Fruit fly (Drosophila melanogaster) whole organism, embryonic: ENCODE data around the gene how.

Experiments
- Adf1 ChIP-seq: fragments of 200-800 bp; sonication (Bioruptor generic); IDR thresholded peaks from 2 replicates; pipeline ENCODE4 v1.3.6; 2022; ENCODE audit warnings: missing biosample characterization, missing genetic modification characterization
- Awh ChIP-seq: fragments of 200-800 bp; sonication (Bioruptor generic); IDR thresholded peaks from 2 replicates; pipeline ENCODE4, ENCODE4 v1.3.6; 2022; ENCODE audit warnings: missing biosample characterization, missing genetic modification characterization
- CG10209 ChIP-seq: fragments of 200-800 bp; sonication (Bioruptor generic); optimal IDR thresholded peaks from 3 replicates; lab custom pipeline; 2017; ENCODE audit warnings: missing biosample characterization, mild to moderate bottlenecking, missing genetic modification characterization, missing genetic modification reagents
- CG10366 ChIP-seq: fragments of 200-800 bp; sonication (Bioruptor generic); IDR thresholded peaks from 2 replicates; pipeline ENCODE4 v1.3.6; 2022; ENCODE audit warnings: missing biosample characterization, missing genetic modification characterization
- CG11247 ChIP-seq: fragments of 200-800 bp; sonication (Bioruptor generic); IDR thresholded peaks from 2 replicates; pipeline ENCODE4 v1.3.6; 2022; ENCODE audit warnings: missing biosample characterization, missing genetic modification characterization
- CG11723 ChIP-seq: fragments of 200-800 bp; sonication (Bioruptor generic); optimal IDR thresholded peaks from 2 replicates; lab custom pipeline; 2017; ENCODE audit warnings: missing biosample characterization, mild to moderate bottlenecking, missing genetic modification characterization
- CG12071 ChIP-seq: fragments of 200-800 bp; sonication (Bioruptor generic); optimal IDR thresholded peaks from 3 replicates; lab custom pipeline; 2018; ENCODE audit warnings: missing biosample characterization, mild to moderate bottlenecking, missing genetic modification characterization
- CG12391 ChIP-seq: fragments of 200-800 bp; sonication (Bioruptor generic); optimal IDR thresholded peaks from 3 replicates; lab custom pipeline; 2018; ENCODE audit warnings: missing biosample characterization, mild to moderate bottlenecking, missing genetic modification characterization, moderate library complexity
- CG16779 ChIP-seq: fragments of 200-800 bp; sonication (Bioruptor generic); IDR thresholded peaks from 2 replicates; pipeline ENCODE4 v1.3.6; 2022; ENCODE audit warnings: missing biosample characterization, missing genetic modification characterization
- CG16813 ChIP-seq: fragments of 200-800 bp; sonication (Bioruptor generic); IDR thresholded peaks from 3 replicates; pipeline ENCODE4 v1.3.6; 2022; ENCODE audit warnings: missing biosample characterization, missing genetic modification characterization; ENCODE audit not compliant: partially characterized antibody
- CG17328 ChIP-seq: fragments of 200-800 bp; sonication (Bioruptor generic); IDR thresholded peaks from 2 replicates; pipeline ENCODE4 v1.3.6; 2022; ENCODE audit warnings: missing biosample characterization, missing genetic modification characterization
- CG17829 ChIP-seq: fragments of 200-800 bp; optimal IDR thresholded peaks from 2 replicates; lab custom pipeline; 2019; ENCODE audit warnings: missing biosample characterization, mild to moderate bottlenecking, missing genetic modification characterization, moderate library complexity
- CG2116 ChIP-seq: fragments of 200-800 bp; sonication (Bioruptor generic); optimal IDR thresholded peaks from 3 replicates; lab custom pipeline; 2018; ENCODE audit warnings: missing biosample characterization, mild to moderate bottlenecking, missing genetic modification characterization
- CG2199 ChIP-seq: fragments of 200-800 bp; sonication (Bioruptor generic); IDR thresholded peaks from 3 replicates; pipeline ENCODE4 v1.3.6; 2022; ENCODE audit warnings: missing biosample characterization, missing genetic modification characterization
- CG4328 ChIP-seq: fragments of 200-800 bp; sonication (Bioruptor generic); optimal IDR thresholded peaks from 3 replicates; lab custom pipeline; 2017; ENCODE audit warnings: missing biosample characterization, missing genetic modification reagents, missing genetic modification characterization
- CG6813 ChIP-seq: fragments of 200-800 bp; sonication (Bioruptor generic); optimal IDR thresholded peaks from 2 replicates; lab custom pipeline; 2017; ENCODE audit warnings: missing biosample characterization, missing genetic modification characterization, mild to moderate bottlenecking, moderate library complexity, missing genetic modification reagents
- CTCF ChIP-seq: fragments of 200-800 bp; sonication (Bioruptor generic); optimal IDR thresholded peaks from 2 replicates; lab custom pipeline; 2017; ENCODE audit warnings: missing biosample characterization, mild to moderate bottlenecking, missing genetic modification characterization, moderate library complexity
- D ChIP-seq, 2 experiments: fragments of 200-800 bp in 1 of 2; fragments of >200 bp in 1 of 2; sonication (Bioruptor generic) in 1 of 2; optimal IDR thresholded peaks; 2 replicates in 1 of 2; 3 replicates in 1 of 2; lab custom pipeline; 2017; ENCODE audit warnings: mild to moderate bottlenecking in 1 of 2, missing biosample characterization in 1 of 2, missing genetic modification characterization in 1 of 2, missing genetic modification reagents in 1 of 2
- Deaf1 ChIP-seq: fragments of 200-800 bp; optimal IDR thresholded peaks from 3 replicates; lab custom pipeline; 2019; ENCODE audit warnings: missing biosample characterization, mild to moderate bottlenecking, missing genetic modification characterization, moderate library complexity
- Dip3 ChIP-seq: fragments of 200-800 bp; sonication (Bioruptor generic); optimal IDR thresholded peaks from 3 replicates; lab custom pipeline; 2016; ENCODE audit warnings: missing biosample characterization, missing genetic modification characterization
- Ets65A ChIP-seq: fragments of 200-800 bp; sonication (Bioruptor generic); peaks from one replicate; lab custom pipeline; 2016; ENCODE audit warnings: missing biosample characterization, missing genetic modification characterization
- Hr39 ChIP-seq: fragments of >200 bp; optimal IDR thresholded peaks from 2 replicates; lab custom pipeline; 2017
- MESR4 ChIP-seq: fragments of 200-800 bp; sonication (Bioruptor generic); optimal IDR thresholded peaks from 2 replicates; lab custom pipeline; 2018; ENCODE audit warnings: missing biosample characterization, mild to moderate bottlenecking, missing genetic modification characterization, moderate library complexity
- NfI ChIP-seq: fragments of 200-800 bp; sonication (Bioruptor generic); optimal IDR thresholded peaks from 3 replicates; lab custom pipeline; 2018; ENCODE audit warnings: missing biosample characterization, mild to moderate bottlenecking, missing genetic modification characterization, moderate library complexity
- PHDP ChIP-seq: fragments of 200-800 bp; sonication (Bioruptor generic); optimal IDR thresholded peaks from 3 replicates; lab custom pipeline; 2018; ENCODE audit warnings: missing biosample characterization, mild to moderate bottlenecking, missing genetic modification characterization, moderate library complexity
- ato ChIP-seq: fragments of 200-800 bp; sonication (Bioruptor generic); IDR thresholded peaks from 2 replicates; pipeline ENCODE4 v1.3.6; 2022; ENCODE audit warnings: missing biosample characterization, missing genetic modification characterization; ENCODE audit not compliant: partially characterized antibody
- bsh ChIP-seq, 2 experiments: fragments of 200-800 bp; sonication (Bioruptor generic); optimal IDR thresholded peaks; 2 replicates each; lab custom pipeline; 2017 to 2018; ENCODE audit warnings: mild to moderate bottlenecking in 2 of 2, missing biosample characterization in 2 of 2, missing genetic modification characterization in 2 of 2, moderate library complexity in 1 of 2
- fd64A ChIP-seq: fragments of 200-800 bp; sonication (Bioruptor generic); optimal IDR thresholded peaks from 3 replicates; lab custom pipeline; 2018; ENCODE audit warnings: missing biosample characterization, mild to moderate bottlenecking, missing genetic modification characterization
- fru ChIP-seq: fragments of >200 bp; optimal IDR thresholded peaks from 2 replicates; lab custom pipeline; 2017
- gcm2 ChIP-seq: fragments of 200-800 bp; sonication (Bioruptor generic); optimal IDR thresholded peaks from 2 replicates; lab custom pipeline; 2016; ENCODE audit warnings: missing biosample characterization, missing genetic modification characterization
- grau ChIP-seq: fragments of 200-800 bp; optimal IDR thresholded peaks from 3 replicates; lab custom pipeline; 2019; ENCODE audit warnings: missing biosample characterization, mild to moderate bottlenecking, missing genetic modification characterization, moderate library complexity
- grn ChIP-seq: fragments of 200-800 bp; sonication (Bioruptor generic); optimal IDR thresholded peaks from 3 replicates; lab custom pipeline; 2017; ENCODE audit warnings: missing biosample characterization, missing genetic modification characterization
- ind ChIP-seq: fragments of 200-800 bp; sonication (Bioruptor generic); optimal IDR thresholded peaks from 3 replicates; lab custom pipeline; 2016; ENCODE audit warnings: missing biosample characterization, missing genetic modification characterization
- insv ChIP-seq, 2 experiments: fragments of 200-800 bp; sonication (Bioruptor generic); optimal IDR thresholded peaks; 3 replicates each; lab custom pipeline; 2016 to 2018; ENCODE audit warnings: missing biosample characterization in 2 of 2, missing genetic modification characterization in 2 of 2
- odd ChIP-seq: fragments of 200-800 bp; sonication (Bioruptor generic); optimal IDR thresholded peaks from 2 replicates; lab custom pipeline; 2017; ENCODE audit warnings: missing biosample characterization, mild to moderate bottlenecking, missing genetic modification characterization
- org-1 ChIP-seq: fragments of 200-800 bp; sonication (Bioruptor generic); optimal IDR thresholded peaks from 2 replicates; lab custom pipeline; 2017; ENCODE audit warnings: missing biosample characterization, missing genetic modification characterization
- repo ChIP-seq: fragments of 200-800 bp; sonication (Bioruptor generic); optimal IDR thresholded peaks from 2 replicates; lab custom pipeline; 2016; ENCODE audit warnings: missing biosample characterization, missing genetic modification characterization
- sens ChIP-seq: fragments of 200-800 bp; sonication (Bioruptor generic); peaks from one replicate; lab custom pipeline; 2016; ENCODE audit warnings: missing biosample characterization, missing genetic modification characterization
- stwl ChIP-seq: fragments of 200-800 bp; sonication (Bioruptor generic); optimal IDR thresholded peaks from 3 replicates; lab custom pipeline; 2018; ENCODE audit warnings: missing biosample characterization, mild to moderate bottlenecking, missing genetic modification characterization, moderate library complexity
- z ChIP-seq: fragments of 200-800 bp; sonication (Bioruptor generic); IDR thresholded peaks from 3 replicates; pipeline ENCODE4 v1.3.6; 2022; ENCODE audit warnings: missing biosample characterization, missing genetic modification characterization
- zfh1 ChIP-seq: fragments of 200-800 bp; sonication (Bioruptor generic); IDR thresholded peaks from 3 replicates; pipeline ENCODE4 v1.3.6; 2022; ENCODE audit warnings: missing biosample characterization, missing genetic modification characterization

The how gene

DNA sequence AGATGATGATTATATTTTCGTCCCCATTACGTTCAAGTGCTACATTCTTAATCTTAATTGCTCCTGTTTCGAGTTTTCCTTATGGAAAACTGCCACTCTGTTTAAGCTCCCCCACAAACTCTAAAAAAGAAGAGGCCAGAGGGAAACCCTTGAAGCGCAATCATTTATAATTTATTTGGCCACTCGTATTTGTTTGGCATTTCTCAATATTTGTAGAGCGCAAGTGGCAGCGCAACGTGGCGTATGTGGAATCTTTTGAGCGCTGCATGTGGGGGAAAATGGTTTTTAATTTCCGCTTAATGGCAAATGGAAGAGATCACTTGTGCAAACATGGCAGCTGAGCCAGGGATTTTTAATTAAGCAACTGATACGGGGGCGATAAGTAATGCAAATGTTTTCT, 25.2 kb downstream of the how start:
- TF ChIP-seq CG6813 (GFP tag; lab: Kevin White, UChicago) (peak; percentile 13), grau (tag; lab: Kevin White, UChicago) (no peak), sens (peak; percentile 77), Deaf1 (no peak), CG12071 (GFP tag; lab: Kevin White, UChicago) (peak; percentile 54), CG10209 (GFP tag; lab: Kevin White, UChicago) (no peak), fd64A (GFP tag; lab: Kevin White, UChicago) (peak; percentile 12), repo (GFP tag; lab: Kevin White, UChicago) (no peak), Awh (0 out of 2 replicates have a peak, but pooled peaks have one; percentile 15), bsh (GFP tag; optimal IDR thresholded peaks at IDR 0.05; lab: Kevin White, UChicago) (peak in 1 of 2 experiments; percentile 6)

DNA sequence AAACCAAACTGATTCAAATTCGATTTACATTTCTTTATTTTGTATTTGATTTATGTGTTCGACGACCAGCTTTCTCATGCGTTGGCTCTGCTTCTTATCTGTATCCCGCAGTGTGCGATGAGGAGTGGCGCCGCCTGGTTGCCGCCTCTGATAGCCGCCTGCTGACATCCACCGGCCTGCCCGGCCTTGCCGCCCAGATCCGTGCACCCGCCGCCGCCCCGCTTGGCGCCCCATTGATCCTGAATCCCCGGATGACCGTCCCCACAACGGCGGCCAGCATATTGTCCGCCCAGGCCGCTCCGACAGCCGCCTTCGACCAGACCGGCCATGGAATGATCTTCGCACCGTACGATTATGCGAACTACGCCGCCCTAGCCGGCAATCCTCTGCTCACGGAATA, 29.6 kb downstream of the how start:
- no peak for TF ChIP-seq insv (GFP tag; optimal IDR thresholded peaks at IDR 0.05; lab: Kevin White, UChicago)
- TF ChIP-seq z (GFP tag; lab: Robert Waterston, UW) = 0 out of 3 replicates have a peak, but pooled peaks have one; percentile 11
- TF ChIP-seq CG11247 (GFP tag; lab: Robert Waterston, UW) = no peak
- TF ChIP-seq ato (GFP tag; lab: Robert Waterston, UW) = 0 out of 2 replicates have a peak, but pooled peaks have one; percentile 6
- TF ChIP-seq gcm2 (GFP tag; lab: Kevin White, UChicago) = no peak
- TF ChIP-seq D (optimal IDR thresholded peaks at IDR 0.05; lab: Kevin White, UChicago) = no peak
- TF ChIP-seq D (GFP tag; optimal IDR thresholded peaks at IDR 0.05; lab: Kevin White, UChicago) = no peak
- peak; percentile 11 for TF ChIP-seq Ets65A (GFP tag; lab: Kevin White, UChicago)
- no peak for TF ChIP-seq CG16813 (GFP tag; lab: Robert Waterston, UW)
- TF ChIP-seq zfh1 (GFP tag; lab: Robert Waterston, UW) = 0 out of 3 replicates have a peak, but pooled peaks have one; percentile 28
- TF ChIP-seq CG12391 (tag; lab: Kevin White, UChicago) = no peak
- no peak for TF ChIP-seq NfI
- no peak for TF ChIP-seq CG2116
- no peak for TF ChIP-seq fru (lab: Kevin White, UChicago)
- TF ChIP-seq Hr39 (lab: Kevin White, UChicago) = peak; percentile 57
- no peak for TF ChIP-seq CG10366 (GFP tag; lab: Robert Waterston, UW)
- TF ChIP-seq grn (GFP tag; lab: Kevin White, UChicago) = no peak
- TF ChIP-seq PHDP (tag; lab: Kevin White, UChicago) = no peak

DNA sequence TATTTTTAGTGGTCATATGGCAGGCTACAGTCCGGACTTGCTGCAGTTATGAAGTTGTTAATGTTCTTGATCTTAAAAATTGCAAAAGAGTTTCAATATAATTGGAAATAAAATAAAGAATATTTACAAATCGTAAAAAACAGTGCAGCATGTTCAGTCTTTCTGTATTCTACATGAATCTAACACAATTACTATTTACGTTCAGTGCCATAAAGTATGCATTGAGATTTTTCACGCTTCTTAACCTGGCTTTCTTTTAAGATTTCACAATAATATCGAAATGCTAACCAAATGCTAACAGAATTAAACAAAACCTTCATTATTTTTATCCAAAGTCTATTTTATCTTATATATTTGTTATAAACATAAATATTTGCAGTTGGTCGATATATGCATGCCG, 30.6 kb downstream of the how start:
- TF ChIP-seq odd (no peak), Ets65A (GFP tag; lab: Kevin White, UChicago) (no peak), ind (GFP tag; lab: Kevin White, UChicago) (no peak), CG11723 (no peak), CTCF (GFP tag; lab: Kevin White, UChicago) (peak; percentile 53), stwl (tag; lab: Kevin White, UChicago) (peak; percentile 85), CG2199 (peak; percentile 88), CG4328 (GFP tag; lab: Kevin White, UChicago) (no peak), CG17829 (tag; lab: Kevin White, UChicago) (no peak), CG16779 (GFP tag; lab: Robert Waterston, UW) (no peak), NfI (no peak), Adf1 (GFP tag; lab: Robert Waterston, UW) (no peak), MESR4 (no peak), Awh (no peak), sens (no peak), Dip3 (GFP tag; lab: Kevin White, UChicago) (no peak), org-1 (no peak), CG17328 (GFP tag; lab: Robert Waterston, UW) (no peak)
